Worm (Caenorhabditis elegans): ENCODE results near the gene gon-4.

The gon-4 gene

DNA sequence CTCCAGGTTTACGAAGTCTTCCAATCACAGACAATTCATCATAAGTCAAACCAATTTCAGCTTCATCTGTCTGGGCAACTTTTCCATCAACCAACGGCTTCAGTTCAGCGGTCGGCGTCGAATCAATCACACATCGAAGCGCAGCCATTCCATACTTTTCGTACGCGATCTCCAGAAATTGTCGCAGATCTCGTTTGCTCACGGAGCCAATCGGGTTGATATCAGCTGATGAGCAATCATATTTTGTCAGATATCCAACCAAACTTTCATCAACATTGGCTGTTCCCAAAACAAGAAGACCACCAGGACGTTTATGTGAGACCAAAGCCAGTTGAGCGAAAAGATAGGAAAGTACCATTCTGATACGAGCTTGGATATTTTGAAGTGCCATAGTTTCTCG is 17.8 kb downstream of the gon-4 start:
- no peak for TF ChIP-seq ref-2 (tag; optimal IDR thresholded peaks at IDR 0.05)
- no peak for TF ChIP-seq ceh-30 (tag; optimal IDR thresholded peaks at IDR 0.05)
- no peak for TF ChIP-seq unc-3 (GFP tag; conservative IDR thresholded peaks at IDR 0.05)
- no peak for TF ChIP-seq unc-3 (tag; optimal IDR thresholded peaks at IDR 0.05)
- TF ChIP-seq tbx-7 (tag; optimal IDR thresholded peaks at IDR 0.05): no peak
- no peak for TF ChIP-seq che-1 (tag; optimal IDR thresholded peaks at IDR 0.05)
- TF ChIP-seq nhr-232 (tag; optimal IDR thresholded peaks at IDR 0.05): no peak
- TF ChIP-seq pag-3 (tag; optimal IDR thresholded peaks at IDR 0.05; ENCODE audit: borderline replicate concordance): no peak
- no peak for TF ChIP-seq ceh-45 (GFP tag; IDR thresholded peaks at IDR 0.05)
- TF ChIP-seq rnt-1 (tag; optimal IDR thresholded peaks at IDR 0.05): no peak
- TF ChIP-seq hlh-13 (GFP tag; optimal IDR thresholded peaks at IDR 0.05): no peak
- no peak for TF ChIP-seq F13H6.1 (tag; optimal IDR thresholded peaks at IDR 0.05)
- no peak for TF ChIP-seq fkh-10 (GFP tag; optimal IDR thresholded peaks at IDR 0.05)
- TF ChIP-seq nhr-11 (tag; optimal IDR thresholded peaks at IDR 0.05): no peak
- no peak for TF ChIP-seq syd-9 (tag; optimal IDR thresholded peaks at IDR 0.05)
- TF ChIP-seq ceh-18 (tag; optimal IDR thresholded peaks at IDR 0.05): no peak
- no peak for TF ChIP-seq dve-1 (tag; optimal IDR thresholded peaks at IDR 0.05)
- TF ChIP-seq unc-86 (tag; optimal IDR thresholded peaks at IDR 0.05): no peak
- TF ChIP-seq pros-1 (tag; optimal IDR thresholded peaks at IDR 0.05): no peak
- TF ChIP-seq unc-42 (tag; optimal IDR thresholded peaks at IDR 0.05): no peak

DNA sequence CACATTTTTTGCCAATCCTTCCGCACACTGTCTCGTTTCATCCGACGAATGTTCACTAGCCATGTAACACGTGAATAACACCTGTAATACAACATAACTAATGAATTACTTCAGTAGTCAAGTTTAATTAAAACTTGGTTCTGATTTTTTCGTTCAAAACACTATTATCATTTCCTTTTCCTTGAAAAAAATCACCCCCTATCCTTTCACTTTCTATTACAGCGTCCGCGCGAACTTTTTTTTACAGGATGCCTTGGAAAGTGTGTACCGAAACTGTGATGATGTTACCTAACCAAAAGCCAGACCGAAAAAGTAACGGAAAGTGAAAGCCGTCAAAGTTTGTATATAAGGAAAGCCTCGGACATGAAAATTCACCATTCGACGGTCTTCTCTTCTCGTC is 18.5 kb downstream of the gon-4 start, which contains the start of gene col-124:
col-124 (plus strand) TSS at position 374 of the 400 bp plus-strand sequence.
- no peak for TF ChIP-seq sox-2 (GFP tag; IDR thresholded peaks at IDR 0.05)
- no peak for TF ChIP-seq dve-1 (tag; optimal IDR thresholded peaks at IDR 0.05)
- no peak for TF ChIP-seq ceh-6 (GFP tag; optimal IDR thresholded peaks at IDR 0.05)
- TF ChIP-seq fkh-6 (tag; optimal IDR thresholded peaks at IDR 0.05): no peak
- no peak for TF ChIP-seq pha-4 (tag; optimal IDR thresholded peaks at IDR 0.05)
- no peak for TF ChIP-seq sdc-2 (tag; optimal IDR thresholded peaks at IDR 0.05)
- TF ChIP-seq tbx-2 (tag; optimal IDR thresholded peaks at IDR 0.05): no peak
- TF ChIP-seq ttx-3 (tag; optimal IDR thresholded peaks at IDR 0.05): no peak

DNA sequence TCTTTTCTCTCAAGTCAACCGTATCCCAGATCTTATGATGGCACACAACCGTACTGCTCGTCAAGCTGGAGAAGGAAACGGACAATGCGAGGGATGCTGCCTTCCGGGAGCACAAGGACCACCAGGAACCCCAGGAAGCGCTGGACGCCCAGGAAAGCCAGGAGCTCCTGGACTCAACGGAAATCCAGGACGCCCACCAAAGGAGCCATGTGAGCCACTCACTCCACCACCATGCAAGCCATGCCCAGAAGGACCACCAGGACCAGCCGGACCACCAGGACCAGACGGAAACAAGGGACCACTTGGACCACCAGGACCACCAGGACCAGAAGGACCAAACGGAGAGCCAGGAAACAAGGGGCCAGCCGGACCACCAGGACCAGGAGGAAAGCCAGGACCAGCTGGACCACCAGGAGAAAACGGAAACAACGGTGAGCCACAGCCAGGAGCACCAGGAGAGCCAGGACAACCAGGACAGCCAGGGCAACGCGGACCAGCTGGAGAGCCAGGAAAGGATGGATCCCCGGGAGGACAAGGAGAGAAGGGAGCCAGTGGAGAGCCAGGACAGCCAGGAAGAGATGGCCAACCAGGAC is 19.2 kb downstream of the gon-4 start:
- TF ChIP-seq elt-2 (tag; optimal IDR thresholded peaks at IDR 0.05): no peak
- no peak for TF ChIP-seq fkh-6 (tag; optimal IDR thresholded peaks at IDR 0.05)
- peak; percentile 52 for TF ChIP-seq elt-4 (tag; optimal IDR thresholded peaks at IDR 0.05)
- TF ChIP-seq nhr-232 (tag; optimal IDR thresholded peaks at IDR 0.05): peak; percentile 10

DNA sequence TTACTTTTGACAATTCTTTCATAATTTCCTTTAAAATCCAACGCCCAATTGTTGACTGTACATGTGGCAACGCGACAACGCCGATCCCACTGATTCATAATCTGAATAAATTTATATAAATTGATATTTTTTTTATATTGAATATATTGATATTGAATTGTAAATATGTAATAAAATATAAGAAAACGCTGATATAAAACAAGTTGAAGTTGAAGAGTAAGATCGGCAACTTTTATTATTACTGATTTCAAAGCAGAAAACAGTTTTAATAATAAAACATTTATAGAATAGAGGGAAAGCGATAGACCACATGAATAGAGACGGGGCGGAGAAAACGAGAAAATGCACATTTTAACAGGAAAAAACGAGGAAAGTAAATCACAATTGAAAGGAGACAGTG is 21.6 kb downstream of the gon-4 start, which contains the start of gene qns-1:
qns-1 (minus strand) TSS at position 101 of the 400 bp plus-strand sequence.
- no peak for TF ChIP-seq tbx-2 (tag; optimal IDR thresholded peaks at IDR 0.05)

DNA sequence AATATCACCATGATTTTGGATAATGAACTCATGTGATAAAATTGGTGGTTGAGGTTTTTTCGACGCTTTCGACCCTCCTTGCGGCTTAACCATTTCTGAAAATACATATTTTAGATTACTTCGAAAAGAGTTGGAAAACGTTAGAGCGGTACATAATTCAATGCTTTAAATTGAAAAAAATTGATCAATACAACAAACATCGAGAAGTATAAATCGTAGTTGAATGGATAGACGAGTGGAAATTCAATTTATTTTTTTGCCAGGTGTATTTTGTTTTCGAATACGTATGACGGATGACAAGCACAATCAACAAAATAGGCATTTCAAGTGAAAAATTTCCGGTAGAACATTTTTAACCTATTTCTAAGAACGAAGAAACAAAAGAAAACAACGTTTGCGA is 23.6 kb downstream of the gon-4 start, which contains the start of gene tram-1:
tram-1 (minus strand) TSS at position 101 of the 400 bp plus-strand sequence.
- no peak for TF ChIP-seq ceh-2 (tag; optimal IDR thresholded peaks at IDR 0.05)
- no peak for TF ChIP-seq gmeb-2 (tag; optimal IDR thresholded peaks at IDR 0.05)
- no peak for TF ChIP-seq tbx-7 (tag; optimal IDR thresholded peaks at IDR 0.05)
- TF ChIP-seq unc-86 (tag; optimal IDR thresholded peaks at IDR 0.05): no peak
- no peak for TF ChIP-seq pqm-1 (tag; optimal IDR thresholded peaks at IDR 0.05)
- no peak for TF ChIP-seq dmd-4 (tag; optimal IDR thresholded peaks at IDR 0.05; ENCODE audit: borderline replicate concordance)

DNA sequence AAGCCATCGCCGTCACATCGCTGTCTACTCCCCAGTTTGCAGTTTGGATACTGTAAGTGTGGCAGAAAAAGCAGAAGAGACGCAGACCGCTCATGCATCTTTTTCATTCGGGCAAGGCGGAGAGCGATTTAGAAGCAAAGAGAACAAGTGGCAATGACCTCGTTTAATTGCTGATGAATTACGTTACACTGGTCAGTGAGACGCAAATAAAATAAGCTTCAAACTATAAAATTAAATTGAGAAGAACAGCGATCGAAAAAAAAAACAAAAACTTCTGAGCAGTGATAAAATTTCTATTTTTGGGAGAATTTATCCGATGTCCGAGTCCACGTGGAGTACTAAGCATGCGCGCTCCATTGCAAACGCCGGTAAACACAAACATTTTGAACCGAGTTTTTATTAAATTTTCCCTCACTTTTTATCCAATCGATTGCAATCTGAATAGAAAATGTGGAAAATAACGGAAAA is 24.5 kb downstream of the gon-4 start, which contains the start of gene C24F3.2:
C24F3.2 (plus strand) TSS at position 418 of the 468 bp plus-strand sequence.
- TF ChIP-seq pat-9 (tag; optimal IDR thresholded peaks at IDR 0.05): no peak
- TF ChIP-seq elt-2 (tag; optimal IDR thresholded peaks at IDR 0.05): no peak
- no peak for TF ChIP-seq hlh-8 (tag; optimal IDR thresholded peaks at IDR 0.05)
- no peak for TF ChIP-seq nhr-11 (tag; optimal IDR thresholded peaks at IDR 0.05)
- no peak for TF ChIP-seq hlh-6 (tag; optimal IDR thresholded peaks at IDR 0.05)
- no peak for TF ChIP-seq fkh-6 (tag; optimal IDR thresholded peaks at IDR 0.05)
- no peak for TF ChIP-seq ceh-48 (tag; optimal IDR thresholded peaks at IDR 0.05)
- TF ChIP-seq lim-6 (tag; optimal IDR thresholded peaks at IDR 0.05): no peak
- no peak for TF ChIP-seq npax-4 (tag; optimal IDR thresholded peaks at IDR 0.05)
- no peak for TF ChIP-seq ceh-45 (GFP tag; IDR thresholded peaks at IDR 0.05)
- TF ChIP-seq ceh-18 (tag; optimal IDR thresholded peaks at IDR 0.05): peak; percentile 29
- no peak for TF ChIP-seq C38D4.7 (GFP tag; optimal IDR thresholded peaks at IDR 0.05)
- TF ChIP-seq ceh-6 (GFP tag; optimal IDR thresholded peaks at IDR 0.05): no peak
- no peak for TF ChIP-seq sdc-2 (tag; optimal IDR thresholded peaks at IDR 0.05)
- no peak for TF ChIP-seq fax-1 (tag; optimal IDR thresholded peaks at IDR 0.05)
- no peak for TF ChIP-seq F13H6.1 (tag; optimal IDR thresholded peaks at IDR 0.05)
- no peak for TF ChIP-seq dve-1 (tag; optimal IDR thresholded peaks at IDR 0.05)
- TF ChIP-seq ceh-30 (tag; optimal IDR thresholded peaks at IDR 0.05): no peak
- TF ChIP-seq ceh-34 (tag; optimal IDR thresholded peaks at IDR 0.05): no peak
- TF ChIP-seq ama-1 (optimal IDR thresholded peaks at IDR 0.05): no peak

Measured in whole organism, late embryonic.